Worm (Caenorhabditis elegans): Measurements from ENCODE around the gene Y42H9AR.2.

Gene Y42H9AR.2

DNA sequence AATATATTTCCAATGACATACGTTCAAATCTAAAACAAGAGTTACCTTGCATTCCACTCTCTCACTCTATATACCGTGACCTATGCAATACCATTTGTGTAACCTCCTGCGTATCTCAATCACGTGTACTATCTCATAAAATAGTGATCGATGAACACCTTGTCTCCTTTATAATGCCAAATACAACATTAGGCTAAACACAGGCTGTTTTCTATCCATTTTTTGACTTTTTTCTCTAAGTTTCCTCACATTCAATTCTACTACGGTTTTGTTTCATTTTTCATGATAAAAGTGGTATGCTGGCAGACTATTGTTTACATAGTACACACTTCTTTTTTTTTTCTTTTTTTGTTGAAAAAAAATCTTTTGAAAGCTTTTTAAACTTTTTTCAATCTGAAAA lies 46.6 kb downstream of the Y42H9AR.2 start:
- TF ChIP-seq madf-2 (tag; optimal IDR thresholded peaks at IDR 0.05), result no peak
- peak; percentile 91 for TF ChIP-seq hlh-30 (tag; optimal IDR thresholded peaks at IDR 0.05; ENCODE audit: insufficient read depth)
- peak; percentile 10 for TF ChIP-seq nfya-1 (tag; optimal IDR thresholded peaks at IDR 0.05)

- TF ChIP-seq hlh-8 (tag; optimal IDR thresholded peaks at IDR 0.05) (no peak), F13H6.1 (tag; optimal IDR thresholded peaks at IDR 0.05) (no peak), K02D7.2 (tag; optimal IDR thresholded peaks at IDR 0.05) (no peak), ceh-9 (tag; optimal IDR thresholded peaks at IDR 0.05) (no peak), ztf-16 (tag; optimal IDR thresholded peaks at IDR 0.05) (no peak)
These were observed 48.8 kb downstream of the Y42H9AR.2 start, which contains the start of gene pmk-1 for ce11 chrIV:8148494-8148893. Gene pmk-1, plus strand, starts transcription at chrIV:8148794.
